Fruit fly (Drosophila melanogaster) whole organism, wandering third instar larva: ENCODE data around the gene CG7378.

ENCODE experiments used
- Abd-B ChIP-seq: fragments of >200 bp; optimal IDR thresholded peaks from 2 replicates; lab custom pipeline; 2017; ENCODE audit warnings: missing biosample characterization, missing genetic modification characterization
- CG32264 ChIP-seq: fragments of 200-800 bp; sonication (Bioruptor generic); optimal IDR thresholded peaks from 2 replicates; lab custom pipeline; 2016; ENCODE audit warnings: missing biosample characterization, missing genetic modification characterization
- CG9705 ChIP-seq: fragments of 200-800 bp; sonication (Bioruptor generic); optimal IDR thresholded peaks from 2 replicates; lab custom pipeline; 2018; ENCODE audit warnings: missing biosample characterization, mild to moderate bottlenecking, missing genetic modification characterization
- CrebA ChIP-seq: fragments of 200-800 bp; sonication (Bioruptor generic); optimal IDR thresholded peaks from 2 replicates; lab custom pipeline; 2016; ENCODE audit warnings: missing biosample characterization, mild to moderate bottlenecking, missing genetic modification characterization, borderline replicate concordance
- Dfd ChIP-seq: fragments of >200 bp; optimal IDR thresholded peaks from 2 replicates; lab custom pipeline; 2017; ENCODE audit warnings: missing biosample characterization, missing genetic modification characterization
- Dif ChIP-seq: fragments of 200-275, 200-300 bp; sonication (Bioruptor generic); optimal IDR thresholded peaks from 2 replicates; lab custom pipeline; 2018; ENCODE audit warnings: missing biosample characterization, missing genetic modification characterization; ENCODE audit not compliant: partially characterized antibody
- GATAd ChIP-seq: sonication (Bioruptor generic); optimal IDR thresholded peaks from 2 replicates; lab custom pipeline; 2016; ENCODE audit warnings: missing biosample characterization, missing genetic modification characterization
- HLH106 ChIP-seq: fragments of 200-800 bp; optimal IDR thresholded peaks from 3 replicates; lab custom pipeline; 2019; ENCODE audit warnings: missing biosample characterization, mild to moderate bottlenecking, missing genetic modification characterization, moderate library complexity
- Hnf4 ChIP-seq: fragments of 200-800 bp; sonication (Bioruptor generic); optimal IDR thresholded peaks from 2 replicates; lab custom pipeline; 2016; ENCODE audit warnings: missing biosample characterization, mild to moderate bottlenecking, missing genetic modification characterization
- Hr78 ChIP-seq: fragments of >200 bp; optimal IDR thresholded peaks from 2 replicates; lab custom pipeline; 2017; ENCODE audit warnings: missing biosample characterization, missing genetic modification characterization
- Hr83 ChIP-seq: fragments of 200-300 bp; sonication (Bioruptor generic); optimal IDR thresholded peaks from 2 replicates; lab custom pipeline; 2016; ENCODE audit warnings: missing biosample characterization, mild to moderate bottlenecking, missing genetic modification characterization, moderate library complexity; ENCODE audit not compliant: poor library complexity, severe bottlenecking
- Jra ChIP-seq: sonication (Bioruptor generic); optimal IDR thresholded peaks from 2 replicates; lab custom pipeline; 2016; ENCODE audit warnings: missing biosample characterization, missing genetic modification characterization
- Mio ChIP-seq: sonication (Bioruptor generic); optimal IDR thresholded peaks from 2 replicates; lab custom pipeline; 2016; ENCODE audit warnings: missing biosample characterization, missing genetic modification characterization
- Myc ChIP-seq: fragments of >200 bp; optimal IDR thresholded peaks from 2 replicates; lab custom pipeline; 2017
- Rel ChIP-seq, 2 experiments: fragments of 200-800 bp; sonication (Bioruptor generic) in 1 of 2; optimal IDR thresholded peaks; 2 replicates in 1 of 2; 3 replicates in 1 of 2; lab custom pipeline; 2016 to 2019; ENCODE audit warnings: mild to moderate bottlenecking in 2 of 2, missing biosample characterization in 2 of 2, missing genetic modification characterization in 2 of 2, moderate library complexity in 1 of 2
- Sp1 ChIP-seq: fragments of 200-800 bp; sonication (Bioruptor generic); optimal IDR thresholded peaks from 3 replicates; lab custom pipeline; 2019; ENCODE audit warnings: missing biosample characterization, mild to moderate bottlenecking, missing genetic modification characterization, moderate library complexity
- Vsx2 ChIP-seq: fragments of 200-300, 225-300 bp; sonication (Bioruptor generic); optimal IDR thresholded peaks from 2 replicates; lab custom pipeline; 2018; ENCODE audit warnings: missing biosample characterization, missing genetic modification characterization; ENCODE audit not compliant: partially characterized antibody
- dl ChIP-seq, 2 experiments: fragments of 175-275, 200-275 bp in 1 of 2; fragments of 200-275 bp in 1 of 2; sonication (Bioruptor generic); optimal IDR thresholded peaks; lab custom pipeline; 2018; ENCODE audit warnings: mild to moderate bottlenecking in 2 of 2, missing biosample characterization in 2 of 2, missing genetic modification characterization in 2 of 2, moderate library complexity in 2 of 2; ENCODE audit not compliant: partially characterized antibody in 2 of 2, insufficient read depth in 1 of 2
- dmrt93B ChIP-seq: fragments of 200-800 bp; sonication (Bioruptor generic); optimal IDR thresholded peaks from 2 replicates; lab custom pipeline; 2018; ENCODE audit warnings: missing biosample characterization, mild to moderate bottlenecking, missing genetic modification characterization
- ey ChIP-seq: fragments of 200-800 bp; sonication (Bioruptor generic); optimal IDR thresholded peaks from 2 replicates; lab custom pipeline; 2016; ENCODE audit warnings: missing biosample characterization, missing genetic modification characterization
- foxo ChIP-seq, 2 experiments: fragments of 200-800 bp; sonication (Bioruptor generic); optimal IDR thresholded peaks; 2 replicates in 1 of 2; 3 replicates in 1 of 2; lab custom pipeline; 2016 to 2017; ENCODE audit warnings: missing biosample characterization in 2 of 2, missing genetic modification characterization in 2 of 2
- fru ChIP-seq: fragments of 200-800 bp; sonication (Bioruptor generic); optimal IDR thresholded peaks from 3 replicates; lab custom pipeline; 2016; ENCODE audit warnings: missing biosample characterization, mild to moderate bottlenecking, missing genetic modification characterization
- h ChIP-seq: fragments of 200-800 bp; sonication (Bioruptor generic); optimal IDR thresholded peaks from 3 replicates; lab custom pipeline; 2016; ENCODE audit warnings: missing biosample characterization, mild to moderate bottlenecking, missing genetic modification characterization
- jim ChIP-seq: fragments of 175-275, 200-325 bp; sonication (Bioruptor generic); optimal IDR thresholded peaks from 2 replicates; lab custom pipeline; 2016; ENCODE audit warnings: missing biosample characterization, mild to moderate bottlenecking, missing genetic modification characterization
- pan ChIP-seq: fragments of >200 bp; optimal IDR thresholded peaks from 2 replicates; lab custom pipeline; 2017
- psq ChIP-seq: fragments of 200-800 bp; sonication (Bioruptor generic); optimal IDR thresholded peaks from 3 replicates; lab custom pipeline; 2017; ENCODE audit warnings: missing biosample characterization, mild to moderate bottlenecking, missing genetic modification characterization, moderate library complexity
- sv ChIP-seq: fragments of 200-800 bp; sonication (Bioruptor generic); optimal IDR thresholded peaks from 3 replicates; lab custom pipeline; 2016; ENCODE audit warnings: missing biosample characterization, missing genetic modification characterization
- tai ChIP-seq: sonication (Bioruptor generic); optimal IDR thresholded peaks from 2 replicates; lab custom pipeline; 2016; ENCODE audit warnings: missing biosample characterization, missing genetic modification characterization
- usp ChIP-seq: fragments of >200 bp; optimal IDR thresholded peaks from 2 replicates; lab custom pipeline; 2017; ENCODE audit warnings: missing biosample characterization, missing genetic modification characterization

The CG7378 gene

dm6 chrX:18951220-18951867 lies 51.1 kb downstream of the CG7378 start:
- no peak for TF ChIP-seq CrebA (GFP tag; lab: Kevin White, UChicago)
- no peak for TF ChIP-seq jim (GFP tag; lab: Kevin White, UChicago)
- no peak for TF ChIP-seq dmrt93B (GFP tag; lab: Kevin White, UChicago)
- TF ChIP-seq pan (lab: Kevin White, UChicago), result no peak
- TF ChIP-seq CG32264, result peak; percentile 12
- no peak for TF ChIP-seq dl (GFP tag; optimal IDR thresholded peaks at IDR 0.05; lab: Kevin White, UChicago; ENCODE audit: insufficient read depth in 1 of 2, partially characterized antibody in 2 of 2)
- TF ChIP-seq foxo (GFP tag; optimal IDR thresholded peaks at IDR 0.05; lab: Kevin White, UChicago), result peak in 1 of 2 experiments; percentile 55
- no peak for TF ChIP-seq Dfd
- TF ChIP-seq usp (GFP tag; lab: Kevin White, UChicago), result no peak
- peak; percentile 46 for TF ChIP-seq ey (GFP tag; lab: Kevin White, UChicago)
- peak; percentile 52 for TF ChIP-seq sv (GFP tag; lab: Kevin White, UChicago)
- TF ChIP-seq Vsx2 (GFP tag; lab: Kevin White, UChicago), result no peak
- peak; percentile 21 for TF ChIP-seq HLH106
- no peak for TF ChIP-seq Sp1
- peak; percentile 62 for TF ChIP-seq h (GFP tag; lab: Kevin White, UChicago)
- TF ChIP-seq GATAd, result no peak
- TF ChIP-seq Jra (GFP tag; lab: Kevin White, UChicago), result no peak
- no peak for TF ChIP-seq Myc (lab: Kevin White, UChicago)
- TF ChIP-seq fru (GFP tag; lab: Kevin White, UChicago), result peak; percentile 54
- peak; percentile 11 for TF ChIP-seq Hnf4
- TF ChIP-seq, all 38 proteins: peak for 8

dm6 chrX:18956601-18957000 lies 56.4 kb downstream of the CG7378 start:
- TF ChIP-seq Rel (GFP tag; optimal IDR thresholded peaks at IDR 0.05; lab: Kevin White, UChicago) (no peak), Rel (tag; optimal IDR thresholded peaks at IDR 0.05; lab: Kevin White, UChicago) (no peak), Dif (GFP tag; lab: Kevin White, UChicago) (no peak), Vsx2 (GFP tag; lab: Kevin White, UChicago) (no peak), Hr78 (GFP tag; lab: Kevin White, UChicago) (no peak), h (GFP tag; lab: Kevin White, UChicago) (no peak), tai (no peak), ey (GFP tag; lab: Kevin White, UChicago) (no peak), GATAd (no peak), dmrt93B (GFP tag; lab: Kevin White, UChicago) (no peak), Abd-B (GFP tag; lab: Kevin White, UChicago) (no peak), HLH106 (no peak), foxo (GFP tag; optimal IDR thresholded peaks at IDR 0.05; lab: Kevin White, UChicago) (no peak), Mio (no peak), Hr83 (GFP tag; lab: Kevin White, UChicago) (no peak), CG9705 (GFP tag; lab: Kevin White, UChicago) (no peak), usp (GFP tag; lab: Kevin White, UChicago) (no peak), psq (no peak)
